Fruit fly (Drosophila melanogaster) whole organism, embryonic: ENCODE results near the gene CG43850.

Source experiments
- Adf1 ChIP-seq: fragments of 200-800 bp; sonication (Bioruptor generic); IDR thresholded peaks from 2 replicates; pipeline ENCODE4 v1.3.6; 2022; ENCODE audit warnings: missing biosample characterization, missing genetic modification characterization
- BEAF-32 ChIP-seq: fragments of 200-800 bp; sonication (Bioruptor generic); optimal IDR thresholded peaks from 3 replicates; lab custom pipeline; 2017; ENCODE audit warnings: missing biosample characterization, missing genetic modification characterization, mild to moderate bottlenecking, moderate library complexity, missing genetic modification reagents
- Bgb ChIP-seq: fragments of 200-800 bp; sonication (Bioruptor generic); IDR thresholded peaks from 2 replicates; pipeline ENCODE4 v1.3.6; 2022; ENCODE audit warnings: missing biosample characterization, missing genetic modification characterization; ENCODE audit not compliant: partially characterized antibody
- BtbVII ChIP-seq: fragments of 200-800 bp; sonication (Bioruptor generic); optimal IDR thresholded peaks from 3 replicates; lab custom pipeline; 2017; ENCODE audit warnings: missing biosample characterization, mild to moderate bottlenecking, missing genetic modification characterization
- CG10209 ChIP-seq: fragments of 200-800 bp; sonication (Bioruptor generic); optimal IDR thresholded peaks from 3 replicates; lab custom pipeline; 2017; ENCODE audit warnings: missing biosample characterization, mild to moderate bottlenecking, missing genetic modification characterization, missing genetic modification reagents
- CG10654 ChIP-seq: fragments of 200-800 bp; sonication (Bioruptor generic); optimal IDR thresholded peaks from 2 replicates; lab custom pipeline; 2016; ENCODE audit warnings: missing biosample characterization, missing genetic modification characterization
- CG16813 ChIP-seq: fragments of 200-800 bp; sonication (Bioruptor generic); IDR thresholded peaks from 3 replicates; pipeline ENCODE4 v1.3.6; 2022; ENCODE audit warnings: missing biosample characterization, missing genetic modification characterization; ENCODE audit not compliant: partially characterized antibody
- CG17385 ChIP-seq: fragments of 200-800 bp; sonication (Bioruptor generic); optimal IDR thresholded peaks from 3 replicates; lab custom pipeline; 2018; ENCODE audit warnings: missing biosample characterization, mild to moderate bottlenecking, missing genetic modification characterization
- CG18599 ChIP-seq: fragments of 200-800 bp; sonication (Bioruptor generic); optimal IDR thresholded peaks from 3 replicates; lab custom pipeline; 2017; ENCODE audit warnings: missing biosample characterization, missing genetic modification characterization, mild to moderate bottlenecking, moderate library complexity, missing genetic modification reagents
- CG2199 ChIP-seq: fragments of 200-800 bp; sonication (Bioruptor generic); IDR thresholded peaks from 3 replicates; pipeline ENCODE4 v1.3.6; 2022; ENCODE audit warnings: missing biosample characterization, missing genetic modification characterization
- CG2202 ChIP-seq: fragments of 200-800 bp; sonication (Bioruptor generic); optimal IDR thresholded peaks from 2 replicates; lab custom pipeline; 2018; ENCODE audit warnings: missing biosample characterization, mild to moderate bottlenecking, missing genetic modification characterization
- CG3995 ChIP-seq: fragments of 200-800 bp; sonication (Bioruptor generic); optimal IDR thresholded peaks from 3 replicates; lab custom pipeline; 2016; ENCODE audit warnings: missing biosample characterization, missing genetic modification characterization
- CG4404 ChIP-seq: fragments of 200-800 bp; sonication (Bioruptor generic); IDR thresholded peaks from 2 replicates; pipeline ENCODE4 v1.3.6; 2022; ENCODE audit warnings: missing biosample characterization, missing genetic modification characterization
- CG6175 ChIP-seq: fragments of 200-800 bp; sonication (Bioruptor generic); IDR thresholded peaks from 3 replicates; pipeline ENCODE4 v1.3.6; 2022; ENCODE audit warnings: missing biosample characterization, missing genetic modification characterization
- CG9727 ChIP-seq: fragments of 200-800 bp; sonication (Bioruptor generic); optimal IDR thresholded peaks from 3 replicates; lab custom pipeline; 2017; ENCODE audit warnings: missing biosample characterization, mild to moderate bottlenecking, missing genetic modification characterization
- CG9932 ChIP-seq: fragments of 200-800 bp; sonication (Bioruptor generic); IDR thresholded peaks from 2 replicates; pipeline ENCODE4 v1.3.6; 2022; ENCODE audit warnings: missing biosample characterization, missing genetic modification characterization
- D19B ChIP-seq: fragments of 200-800 bp; sonication (Bioruptor generic); optimal IDR thresholded peaks from 2 replicates; lab custom pipeline; 2017; ENCODE audit warnings: missing biosample characterization, mild to moderate bottlenecking, missing genetic modification characterization
- Dll ChIP-seq: fragments of 200-800 bp; sonication (Bioruptor generic); IDR thresholded peaks from 4 replicates; pipeline ENCODE4 v1.3.6; 2022; ENCODE audit warnings: missing biosample characterization, missing genetic modification characterization; ENCODE audit not compliant: partially characterized antibody
- Doc3 ChIP-seq: fragments of 200-800 bp; sonication (Bioruptor generic); IDR thresholded peaks from 3 replicates; pipeline ENCODE4 v1.3.6; 2022; ENCODE audit warnings: missing biosample characterization, missing genetic modification characterization; ENCODE audit not compliant: partially characterized antibody
- Dp ChIP-seq: fragments of 200-800 bp; sonication (Bioruptor generic); optimal IDR thresholded peaks from 2 replicates; lab custom pipeline; 2018; ENCODE audit warnings: missing biosample characterization, mild to moderate bottlenecking, missing genetic modification characterization, moderate library complexity
- E2f1 ChIP-seq: fragments of 200-800 bp; sonication (Bioruptor generic); IDR thresholded peaks from 2 replicates; pipeline ENCODE4 v1.3.6; 2022; ENCODE audit warnings: missing biosample characterization, missing genetic modification characterization
- E2f2 ChIP-seq: fragments of 200-800 bp; sonication (Bioruptor generic); IDR thresholded peaks from 2 replicates; pipeline ENCODE4 v1.3.6; 2022; ENCODE audit warnings: missing biosample characterization, missing genetic modification characterization
- Elba2 ChIP-seq: fragments of 200-800 bp; sonication (Bioruptor generic); optimal IDR thresholded peaks from 3 replicates; lab custom pipeline; 2016; ENCODE audit warnings: missing biosample characterization, missing genetic modification characterization
- Ets65A ChIP-seq: fragments of 200-800 bp; sonication (Bioruptor generic); peaks from one replicate; lab custom pipeline; 2016; ENCODE audit warnings: missing biosample characterization, missing genetic modification characterization
- GATAe ChIP-seq: fragments of 200-800 bp; sonication (Bioruptor generic); conservative IDR thresholded peaks from 2 replicates; pipeline ENCODE4 v1.3.6; 2022; ENCODE audit warnings: missing biosample characterization, missing genetic modification characterization
- Hr51 ChIP-seq, 2 experiments: fragments of 200-800 bp; sonication (Bioruptor generic); optimal IDR thresholded peaks; 2 replicates in 1 of 2; 3 replicates in 1 of 2; lab custom pipeline; 2016 to 2018; ENCODE audit warnings: missing biosample characterization in 2 of 2, missing genetic modification characterization in 2 of 2, mild to moderate bottlenecking in 1 of 2, moderate library complexity in 1 of 2
- MBD-R2 ChIP-seq: fragments of 200-800 bp; sonication (Bioruptor generic); IDR thresholded peaks from 2 replicates; pipeline ENCODE4 v1.3.6; 2022; ENCODE audit warnings: missing biosample characterization, missing genetic modification characterization
- Nf-YA ChIP-seq: fragments of 200-800 bp; sonication (Bioruptor generic); IDR thresholded peaks from 2 replicates; pipeline ENCODE4 v1.3.6; 2022; ENCODE audit warnings: missing biosample characterization, missing genetic modification characterization
- Pdp1 ChIP-seq, 2 experiments: fragments of 200-800 bp; sonication (Bioruptor generic); optimal IDR thresholded peaks; 3 replicates each; lab custom pipeline; 2016; ENCODE audit warnings: missing biosample characterization in 2 of 2, missing genetic modification characterization in 2 of 2, mild to moderate bottlenecking in 1 of 2, moderate library complexity in 1 of 2
- Ptx1 ChIP-seq: fragments of 200-800 bp; sonication (Bioruptor generic); IDR thresholded peaks from 2 replicates; pipeline ENCODE4 v1.3.6; 2022; ENCODE audit warnings: missing biosample characterization, missing genetic modification characterization
- Scr ChIP-seq: fragments of 200-800 bp; sonication (Bioruptor generic); IDR thresholded peaks from 2 replicates; pipeline ENCODE4 v1.3.6; 2022; ENCODE audit warnings: missing biosample characterization, missing genetic modification characterization; ENCODE audit not compliant: partially characterized antibody
- Sin3A ChIP-seq: fragments of >200 bp; optimal IDR thresholded peaks from 2 replicates; lab custom pipeline; 2018
- Sox100B ChIP-seq: fragments of 200-800 bp; sonication (Bioruptor generic); optimal IDR thresholded peaks from 3 replicates; lab custom pipeline; 2018; ENCODE audit warnings: missing biosample characterization, mild to moderate bottlenecking, missing genetic modification characterization
- Sry-δ ChIP-seq: fragments of 200-800 bp; sonication (Bioruptor generic); optimal IDR thresholded peaks from 2 replicates; lab custom pipeline; 2016; ENCODE audit warnings: missing biosample characterization, missing genetic modification characterization
- Tbp ChIP-seq: fragments of >200 bp; optimal IDR thresholded peaks from 2 replicates; lab custom pipeline; 2018; ENCODE audit warnings: missing biosample characterization, missing genetic modification characterization
- Xbp1 ChIP-seq: fragments of 200-800 bp; sonication (Bioruptor generic); optimal IDR thresholded peaks from 3 replicates; lab custom pipeline; 2016; ENCODE audit warnings: missing biosample characterization, mild to moderate bottlenecking, missing genetic modification characterization
- abd-A ChIP-seq: fragments of 200-800 bp; sonication (Bioruptor generic); optimal IDR thresholded peaks from 3 replicates; lab custom pipeline; 2019; ENCODE audit warnings: missing biosample characterization, mild to moderate bottlenecking, missing genetic modification characterization, moderate library complexity
- btn ChIP-seq: fragments of 200-800 bp; sonication (Bioruptor generic); optimal IDR thresholded peaks from 2 replicates; lab custom pipeline; 2016; ENCODE audit warnings: missing biosample characterization, missing genetic modification characterization
- croc ChIP-seq: fragments of 200-800 bp; sonication (Bioruptor generic); conservative IDR thresholded peaks from 3 replicates; pipeline ENCODE4 v1.3.6; 2022; ENCODE audit warnings: missing biosample characterization, missing genetic modification characterization
- da ChIP-seq: fragments of 200-800 bp; sonication (Bioruptor generic); optimal IDR thresholded peaks from 2 replicates; lab custom pipeline; 2016; ENCODE audit warnings: missing biosample characterization, missing genetic modification characterization
- hth ChIP-seq: fragments of >200 bp; optimal IDR thresholded peaks from 2 replicates; lab custom pipeline; 2017; ENCODE audit warnings: inconsistent platforms
- insv ChIP-seq, 2 experiments: fragments of 200-800 bp; sonication (Bioruptor generic); optimal IDR thresholded peaks; 3 replicates each; lab custom pipeline; 2016 to 2018; ENCODE audit warnings: missing biosample characterization in 2 of 2, missing genetic modification characterization in 2 of 2
- inv ChIP-seq: fragments of 200-800 bp; sonication (Bioruptor generic); IDR thresholded peaks from 2 replicates; pipeline ENCODE4 v1.3.6; 2022; ENCODE audit warnings: missing biosample characterization, missing genetic modification characterization; ENCODE audit not compliant: partially characterized antibody
- jing ChIP-seq: fragments of 200-800 bp; sonication (Bioruptor generic); optimal IDR thresholded peaks from 2 replicates; lab custom pipeline; 2018; ENCODE audit warnings: missing biosample characterization, mild to moderate bottlenecking, missing genetic modification characterization
- pan ChIP-seq, 4 experiments: fragments of >200 bp in 3 of 4; fragments of 200-800 bp in 1 of 4; sonication (Bioruptor generic) in 1 of 4; optimal IDR thresholded peaks in 3 of 4; IDR thresholded peaks in 1 of 4; 2 replicates each; pipeline versions ENCODE4 v1.3.6 to Lab custom; 2017 to 2022; ENCODE audit warnings: missing biosample characterization in 2 of 4, missing genetic modification characterization in 2 of 4, mixed read lengths in 1 of 4
- peb ChIP-seq: fragments of 200-800 bp; sonication (Bioruptor generic); IDR thresholded peaks from 2 replicates; pipeline ENCODE4 v1.3.6; 2022; ENCODE audit warnings: missing biosample characterization, missing genetic modification characterization
- pho ChIP-seq: fragments of 200-800 bp; sonication (Bioruptor generic); optimal IDR thresholded peaks from 2 replicates; lab custom pipeline; 2016; ENCODE audit warnings: missing biosample characterization, missing genetic modification characterization
- pita ChIP-seq: fragments of 200-800 bp; sonication (Bioruptor generic); optimal IDR thresholded peaks from 2 replicates; lab custom pipeline; 2017; ENCODE audit warnings: missing biosample characterization, mild to moderate bottlenecking, missing genetic modification characterization
- seq ChIP-seq: fragments of 200-800 bp; sonication (Bioruptor generic); IDR thresholded peaks from 2 replicates; pipeline ENCODE4 v1.3.6; 2022; ENCODE audit warnings: missing biosample characterization, missing genetic modification characterization
- sima ChIP-seq: fragments of 200-800 bp; sonication (Bioruptor generic); optimal IDR thresholded peaks from 2 replicates; lab custom pipeline; 2016; ENCODE audit warnings: missing biosample characterization, missing genetic modification characterization
- sisA ChIP-seq: fragments of 200-800 bp; sonication (Bioruptor generic); IDR thresholded peaks from 2 replicates; pipeline ENCODE4 v1.3.6; 2022; ENCODE audit warnings: missing biosample characterization, missing genetic modification characterization
- trem ChIP-seq: fragments of 200-800 bp; optimal IDR thresholded peaks from 3 replicates; lab custom pipeline; 2019; ENCODE audit warnings: missing biosample characterization, mild to moderate bottlenecking, missing genetic modification characterization, moderate library complexity

CG43850 gene

dm6 chr2L:13367378-13367777 lies 47.9 kb upstream of the CG43850 start, which contains the start of gene Tap42 (continued):
- TF ChIP-seq BtbVII (no peak), Pdp1 (GFP tag; optimal IDR thresholded peaks at IDR 0.05; lab: Kevin White, UChicago) (no peak), CG2202 (tag; lab: Kevin White, UChicago) (no peak), Doc3 (GFP tag; lab: Robert Waterston, UW) (no peak), Tbp (GFP tag; lab: Kevin White, UChicago) (no peak), Elba2 (GFP tag; lab: Kevin White, UChicago) (no peak), Ptx1 (GFP tag; lab: Robert Waterston, UW) (no peak), croc (GFP tag; lab: Robert Waterston, UW) (no peak), sima (no peak), pan (optimal IDR thresholded peaks at IDR 0.05; lab: Kevin White, UChicago) (no peak), pan (GFP tag; optimal IDR thresholded peaks at IDR 0.05 in 1 of 2, IDR thresholded peaks at IDR 0.05 in 1 of 2) (no peak), CG6175 (GFP tag; lab: Robert Waterston, UW) (no peak), GATAe (no peak), Sin3A (lab: Kevin White, UChicago) (no peak), CG9932 (peak; percentile 53), Dll (GFP tag; lab: Robert Waterston, UW) (no peak), inv (GFP tag; lab: Robert Waterston, UW) (no peak), Sox100B (GFP tag; lab: Kevin White, UChicago) (no peak), pita (GFP tag; lab: Kevin White, UChicago) (no peak), pho (GFP tag; lab: Kevin White, UChicago) (no peak), Nf-YA (GFP tag; lab: Robert Waterston, UW) (no peak), insv (GFP tag; optimal IDR thresholded peaks at IDR 0.05; lab: Kevin White, UChicago) (no peak), sisA (GFP tag; lab: Robert Waterston, UW) (no peak), BEAF-32 (GFP tag; lab: Kevin White, UChicago) (peak; percentile 10), Ets65A (no peak), peb (GFP tag; lab: Robert Waterston, UW) (no peak), trem (peak; percentile 22), da (GFP tag; lab: Kevin White, UChicago) (no peak), abd-A (tag; lab: Kevin White, UChicago) (no peak), E2f1 (GFP tag; lab: Robert Waterston, UW) (no peak), jing (GFP tag; lab: Kevin White, UChicago) (no peak), CG16813 (GFP tag; lab: Robert Waterston, UW) (no peak), CG10654 (no peak), Sry-δ (GFP tag; lab: Kevin White, UChicago) (no peak), CG3995 (GFP tag; lab: Kevin White, UChicago) (no peak), seq (GFP tag; lab: Robert Waterston, UW) (no peak), E2f2 (peak; percentile 28), CG17385 (GFP tag; lab: Kevin White, UChicago) (peak; percentile 3), Scr (GFP tag; lab: Robert Waterston, UW) (no peak), Dp (no peak), hth (lab: Kevin White, UChicago) (no peak), CG2199 (GFP tag; lab: Robert Waterston, UW) (no peak), CG10209 (no peak), D19B (GFP tag; lab: Kevin White, UChicago) (no peak), CG4404 (GFP tag; lab: Robert Waterston, UW) (no peak), Adf1 (GFP tag; lab: Robert Waterston, UW) (peak; percentile 25; the same call in 1 of the 2 replicates), MBD-R2 (peak; percentile 76), CG18599 (GFP tag; lab: Kevin White, UChicago) (no peak), CG9727 (GFP tag; lab: Kevin White, UChicago) (no peak), Bgb (no peak), Hr51 (GFP tag; optimal IDR thresholded peaks at IDR 0.05; lab: Kevin White, UChicago) (peak in 1 of 2 experiments; percentile 17), btn (no peak), Xbp1 (GFP tag; lab: Kevin White, UChicago) (peak; percentile 28)
